Fruit fly (Drosophila melanogaster) whole organism, wandering third instar larva: ENCODE measurements around the gene CG4115.

Source experiments
- Abd-B ChIP-seq: fragments of >200 bp; optimal IDR thresholded peaks from 2 replicates; lab custom pipeline; 2017; ENCODE audit warnings: missing biosample characterization, missing genetic modification characterization
- CG32264 ChIP-seq: fragments of 200-800 bp; sonication (Bioruptor generic); optimal IDR thresholded peaks from 2 replicates; lab custom pipeline; 2016; ENCODE audit warnings: missing biosample characterization, missing genetic modification characterization
- CG9705 ChIP-seq: fragments of 200-800 bp; sonication (Bioruptor generic); optimal IDR thresholded peaks from 2 replicates; lab custom pipeline; 2018; ENCODE audit warnings: missing biosample characterization, mild to moderate bottlenecking, missing genetic modification characterization
- CrebA ChIP-seq: fragments of 200-800 bp; sonication (Bioruptor generic); optimal IDR thresholded peaks from 2 replicates; lab custom pipeline; 2016; ENCODE audit warnings: missing biosample characterization, mild to moderate bottlenecking, missing genetic modification characterization, borderline replicate concordance
- Dfd ChIP-seq: fragments of >200 bp; optimal IDR thresholded peaks from 2 replicates; lab custom pipeline; 2017; ENCODE audit warnings: missing biosample characterization, missing genetic modification characterization
- Dif ChIP-seq: fragments of 200-275, 200-300 bp; sonication (Bioruptor generic); optimal IDR thresholded peaks from 2 replicates; lab custom pipeline; 2018; ENCODE audit warnings: missing biosample characterization, missing genetic modification characterization; ENCODE audit not compliant: partially characterized antibody
- GATAd ChIP-seq: sonication (Bioruptor generic); optimal IDR thresholded peaks from 2 replicates; lab custom pipeline; 2016; ENCODE audit warnings: missing biosample characterization, missing genetic modification characterization
- HLH106 ChIP-seq: fragments of 200-800 bp; optimal IDR thresholded peaks from 3 replicates; lab custom pipeline; 2019; ENCODE audit warnings: missing biosample characterization, mild to moderate bottlenecking, missing genetic modification characterization, moderate library complexity
- Hnf4 ChIP-seq: fragments of 200-800 bp; sonication (Bioruptor generic); optimal IDR thresholded peaks from 2 replicates; lab custom pipeline; 2016; ENCODE audit warnings: missing biosample characterization, mild to moderate bottlenecking, missing genetic modification characterization
- Hr78 ChIP-seq: fragments of >200 bp; optimal IDR thresholded peaks from 2 replicates; lab custom pipeline; 2017; ENCODE audit warnings: missing biosample characterization, missing genetic modification characterization
- Hr83 ChIP-seq: fragments of 200-300 bp; sonication (Bioruptor generic); optimal IDR thresholded peaks from 2 replicates; lab custom pipeline; 2016; ENCODE audit warnings: missing biosample characterization, mild to moderate bottlenecking, missing genetic modification characterization, moderate library complexity; ENCODE audit not compliant: poor library complexity, severe bottlenecking
- Jra ChIP-seq: sonication (Bioruptor generic); optimal IDR thresholded peaks from 2 replicates; lab custom pipeline; 2016; ENCODE audit warnings: missing biosample characterization, missing genetic modification characterization
- Mio ChIP-seq: sonication (Bioruptor generic); optimal IDR thresholded peaks from 2 replicates; lab custom pipeline; 2016; ENCODE audit warnings: missing biosample characterization, missing genetic modification characterization
- Myc ChIP-seq: fragments of >200 bp; optimal IDR thresholded peaks from 2 replicates; lab custom pipeline; 2017
- N ChIP-seq: fragments of >200 bp; optimal IDR thresholded peaks from 2 replicates; lab custom pipeline; 2018; ENCODE audit warnings: missing biosample characterization, missing external identifiers, missing genetic modification characterization
- OdsH ChIP-seq: fragments of 200-800 bp; sonication (Bioruptor generic); optimal IDR thresholded peaks from 2 replicates; lab custom pipeline; 2016; ENCODE audit warnings: missing biosample characterization, mild to moderate bottlenecking, missing genetic modification characterization
- Rel ChIP-seq, 2 experiments: fragments of 200-800 bp; sonication (Bioruptor generic) in 1 of 2; optimal IDR thresholded peaks; 2 replicates in 1 of 2; 3 replicates in 1 of 2; lab custom pipeline; 2016 to 2019; ENCODE audit warnings: mild to moderate bottlenecking in 2 of 2, missing biosample characterization in 2 of 2, missing genetic modification characterization in 2 of 2, moderate library complexity in 1 of 2
- Sp1 ChIP-seq: fragments of 200-800 bp; sonication (Bioruptor generic); optimal IDR thresholded peaks from 3 replicates; lab custom pipeline; 2019; ENCODE audit warnings: missing biosample characterization, mild to moderate bottlenecking, missing genetic modification characterization, moderate library complexity
- Vsx2 ChIP-seq: fragments of 200-300, 225-300 bp; sonication (Bioruptor generic); optimal IDR thresholded peaks from 2 replicates; lab custom pipeline; 2018; ENCODE audit warnings: missing biosample characterization, missing genetic modification characterization; ENCODE audit not compliant: partially characterized antibody
- br ChIP-seq: fragments of 200-800 bp; sonication (Bioruptor generic); optimal IDR thresholded peaks from 2 replicates; lab custom pipeline; 2016; ENCODE audit warnings: missing biosample characterization, missing genetic modification characterization
- brk ChIP-seq: fragments of 200-800 bp; sonication (Bioruptor generic); optimal IDR thresholded peaks from 2 replicates; lab custom pipeline; 2016; ENCODE audit warnings: missing biosample characterization, mild to moderate bottlenecking, missing genetic modification characterization
- dmrt93B ChIP-seq: fragments of 200-800 bp; sonication (Bioruptor generic); optimal IDR thresholded peaks from 2 replicates; lab custom pipeline; 2018; ENCODE audit warnings: missing biosample characterization, mild to moderate bottlenecking, missing genetic modification characterization
- dsf ChIP-seq: sonication (Bioruptor generic); optimal IDR thresholded peaks from 2 replicates; lab custom pipeline; 2016; ENCODE audit warnings: missing biosample characterization, missing genetic modification characterization, borderline replicate concordance
- ey ChIP-seq: fragments of 200-800 bp; sonication (Bioruptor generic); optimal IDR thresholded peaks from 2 replicates; lab custom pipeline; 2016; ENCODE audit warnings: missing biosample characterization, missing genetic modification characterization
- foxo ChIP-seq, 2 experiments: fragments of 200-800 bp; sonication (Bioruptor generic); optimal IDR thresholded peaks; 2 replicates in 1 of 2; 3 replicates in 1 of 2; lab custom pipeline; 2016 to 2017; ENCODE audit warnings: missing biosample characterization in 2 of 2, missing genetic modification characterization in 2 of 2
- fru ChIP-seq: fragments of 200-800 bp; sonication (Bioruptor generic); optimal IDR thresholded peaks from 3 replicates; lab custom pipeline; 2016; ENCODE audit warnings: missing biosample characterization, mild to moderate bottlenecking, missing genetic modification characterization
- h ChIP-seq: fragments of 200-800 bp; sonication (Bioruptor generic); optimal IDR thresholded peaks from 3 replicates; lab custom pipeline; 2016; ENCODE audit warnings: missing biosample characterization, mild to moderate bottlenecking, missing genetic modification characterization
- jim ChIP-seq: fragments of 175-275, 200-325 bp; sonication (Bioruptor generic); optimal IDR thresholded peaks from 2 replicates; lab custom pipeline; 2016; ENCODE audit warnings: missing biosample characterization, mild to moderate bottlenecking, missing genetic modification characterization
- pan ChIP-seq: fragments of >200 bp; optimal IDR thresholded peaks from 2 replicates; lab custom pipeline; 2017
- psq ChIP-seq: fragments of 200-800 bp; sonication (Bioruptor generic); optimal IDR thresholded peaks from 3 replicates; lab custom pipeline; 2017; ENCODE audit warnings: missing biosample characterization, mild to moderate bottlenecking, missing genetic modification characterization, moderate library complexity
- rgr ChIP-seq: fragments of 200-800 bp; sonication (Bioruptor generic); optimal IDR thresholded peaks from 3 replicates; lab custom pipeline; 2016; ENCODE audit warnings: missing biosample characterization, mild to moderate bottlenecking, missing genetic modification characterization
- sage ChIP-seq: fragments of 200-800 bp; sonication (Bioruptor generic); optimal IDR thresholded peaks from 2 replicates; lab custom pipeline; 2016; ENCODE audit warnings: missing biosample characterization, mild to moderate bottlenecking, missing genetic modification characterization
- sv ChIP-seq: fragments of 200-800 bp; sonication (Bioruptor generic); optimal IDR thresholded peaks from 3 replicates; lab custom pipeline; 2016; ENCODE audit warnings: missing biosample characterization, missing genetic modification characterization
- tai ChIP-seq: sonication (Bioruptor generic); optimal IDR thresholded peaks from 2 replicates; lab custom pipeline; 2016; ENCODE audit warnings: missing biosample characterization, missing genetic modification characterization
- usp ChIP-seq: fragments of >200 bp; optimal IDR thresholded peaks from 2 replicates; lab custom pipeline; 2017; ENCODE audit warnings: missing biosample characterization, missing genetic modification characterization
- woc ChIP-seq: sonication (Bioruptor generic); optimal IDR thresholded peaks from 2 replicates; lab custom pipeline; 2016; ENCODE audit warnings: missing biosample characterization, mild to moderate bottlenecking, missing genetic modification characterization

CG4115 gene

dm6 chr3R:12395880-12396279 lies 36.1 kb downstream of the CG4115 start, which contains the start of the genes CG10096 and CG10097:
Gene CG10096, minus strand, starts transcription at chr3R:12395980.
Gene CG10097, minus strand, starts transcription at chr3R:12395980.
- TF ChIP-seq Myc (lab: Kevin White, UChicago) = no peak

- peak; percentile 28 for TF ChIP-seq CrebA (GFP tag; lab: Kevin White, UChicago)
- no peak for TF ChIP-seq HLH106 (tag; lab: Kevin White, UChicago)
- peak; percentile 38 for TF ChIP-seq sage (GFP tag; lab: Kevin White, UChicago)
- TF ChIP-seq h (GFP tag; lab: Kevin White, UChicago) = peak; percentile 24
- no peak for TF ChIP-seq rgr (GFP tag; lab: Kevin White, UChicago)
These were observed 38.2 kb downstream of the CG4115 start for dm6 chr3R:12398054-12398453.

- peak; percentile 32 for TF ChIP-seq CrebA (GFP tag; lab: Kevin White, UChicago)
- TF ChIP-seq psq (GFP tag; lab: Kevin White, UChicago) = no peak
- no peak for TF ChIP-seq Dfd (GFP tag; lab: Kevin White, UChicago)
- TF ChIP-seq Vsx2 (GFP tag; lab: Kevin White, UChicago) = peak; percentile 20
- TF ChIP-seq Myc (lab: Kevin White, UChicago) = no peak
- peak; percentile 9 for TF ChIP-seq rgr (GFP tag; lab: Kevin White, UChicago)
- no peak for TF ChIP-seq usp (GFP tag; lab: Kevin White, UChicago)
- no peak for TF ChIP-seq Dif (GFP tag; lab: Kevin White, UChicago)
These were observed 38.9 kb downstream of the CG4115 start, which contains the start of gene Cyp9f3 for dm6 chr3R:12398620-12399247. Gene Cyp9f3, minus strand, starts transcription at chr3R:12398929.

- no peak for TF ChIP-seq N (GFP tag; lab: Kevin White, UChicago)
- no peak for TF ChIP-seq Rel (GFP tag; optimal IDR thresholded peaks at IDR 0.05; lab: Kevin White, UChicago)
- TF ChIP-seq Rel (tag; optimal IDR thresholded peaks at IDR 0.05; lab: Kevin White, UChicago) = peak; percentile 83
- TF ChIP-seq dmrt93B = no peak
- no peak for TF ChIP-seq Sp1 (GFP tag; lab: Kevin White, UChicago)
- TF ChIP-seq, all 38 proteins: peak for 1
These were observed 42.0 kb downstream of the CG4115 start, which contains the start of gene DNAlig3 for dm6 chr3R:12401672-12402296. Gene DNAlig3, minus strand, starts transcription at chr3R:12401839.

- TF ChIP-seq Dif (GFP tag; lab: Kevin White, UChicago) (no peak), ey (GFP tag; lab: Kevin White, UChicago) (peak; percentile 89), jim (GFP tag; lab: Kevin White, UChicago) (no peak), N (GFP tag; lab: Kevin White, UChicago) (no peak), CrebA (GFP tag; lab: Kevin White, UChicago) (no peak), CG9705 (GFP tag; lab: Kevin White, UChicago) (peak; percentile 100), dmrt93B (peak; percentile 99), psq (GFP tag; lab: Kevin White, UChicago) (peak; percentile 84), dsf (GFP tag; lab: Kevin White, UChicago) (peak; percentile 88), foxo (GFP tag; optimal IDR thresholded peaks at IDR 0.05; lab: Kevin White, UChicago) (peak; percentile 89 to 96), Hr83 (GFP tag; lab: Kevin White, UChicago) (peak; percentile 92), woc (GFP tag; lab: Kevin White, UChicago) (peak; percentile 86), pan (no peak), brk (GFP tag; lab: Kevin White, UChicago) (peak; percentile 95), GATAd (GFP tag; lab: Kevin White, UChicago) (peak; percentile 36), fru (GFP tag; lab: Kevin White, UChicago) (peak; percentile 94), usp (GFP tag; lab: Kevin White, UChicago) (no peak), Dfd (GFP tag; lab: Kevin White, UChicago) (no peak), Rel (GFP tag; optimal IDR thresholded peaks at IDR 0.05; lab: Kevin White, UChicago) (peak; percentile 90), Rel (tag; optimal IDR thresholded peaks at IDR 0.05; lab: Kevin White, UChicago) (peak; percentile 93), h (GFP tag; lab: Kevin White, UChicago) (peak; percentile 99), Myc (lab: Kevin White, UChicago) (no peak), Jra (GFP tag; lab: Kevin White, UChicago) (peak; percentile 84), Vsx2 (GFP tag; lab: Kevin White, UChicago) (no peak), Mio (GFP tag; lab: Kevin White, UChicago) (peak; percentile 59), HLH106 (tag; lab: Kevin White, UChicago) (peak; percentile 98), rgr (GFP tag; lab: Kevin White, UChicago) (peak; percentile 97), Hr78 (GFP tag; lab: Kevin White, UChicago) (no peak), Hnf4 (GFP tag; lab: Kevin White, UChicago) (peak; percentile 94), Abd-B (GFP tag; lab: Kevin White, UChicago) (no peak), CG32264 (GFP tag; lab: Kevin White, UChicago) (peak; percentile 94), br (GFP tag; lab: Kevin White, UChicago) (peak; percentile 95), OdsH (GFP tag; lab: Kevin White, UChicago) (peak; percentile 95), tai (GFP tag; lab: Kevin White, UChicago) (no peak), sv (GFP tag; lab: Kevin White, UChicago) (peak; percentile 94), sage (GFP tag; lab: Kevin White, UChicago) (peak; percentile 99)
These were observed 43.1 kb downstream of the CG4115 start for dm6 chr3R:12402935-12403334.
